Worm (Caenorhabditis elegans): ENCODE measurements around the gene npl-4.2.

DNA sequence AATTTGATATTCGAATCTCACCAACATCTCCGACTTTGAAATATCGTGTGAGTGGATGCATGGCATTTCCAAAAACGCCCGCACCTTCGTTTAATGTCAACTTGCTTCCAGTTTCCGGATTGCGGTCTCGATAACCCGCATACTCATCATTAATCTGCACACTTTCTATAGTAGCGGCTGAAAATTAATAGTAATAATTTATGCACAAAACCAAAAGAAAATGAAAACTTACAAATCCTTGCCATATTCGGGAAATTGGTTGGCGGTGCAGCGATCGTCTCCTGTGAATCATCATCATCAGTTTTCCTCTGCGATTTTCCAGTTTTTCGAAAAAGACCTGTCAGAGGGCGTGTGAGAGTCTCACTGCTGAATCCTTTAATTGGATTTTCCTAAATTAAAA, 37.5 kb downstream of the npl-4.2 start:
- TF ChIP-seq elt-3 (tag; optimal IDR thresholded peaks at IDR 0.05): no peak
- TF ChIP-seq ama-1 (optimal IDR thresholded peaks at IDR 0.05): no peak
- no peak for TF ChIP-seq lsy-2 (tag; optimal IDR thresholded peaks at IDR 0.05)
- TF ChIP-seq skn-1 (tag; optimal IDR thresholded peaks at IDR 0.05): no peak
- TF ChIP-seq ZK546.5 (tag; optimal IDR thresholded peaks at IDR 0.05): no peak
- no peak for TF ChIP-seq nhr-77 (tag; optimal IDR thresholded peaks at IDR 0.05)
- no peak for TF ChIP-seq nhr-237 (tag; optimal IDR thresholded peaks at IDR 0.05)
